Worm (Caenorhabditis elegans) whole organism, L1 larva: ENCODE measurements around the gene clr-1.

Experiments
- C34B4.2 ChIP-seq: sonication (generic microtip); optimal IDR thresholded peaks from 2 replicates; lab custom pipeline; 2017; ENCODE audit warnings: mild to moderate bottlenecking, missing genetic modification characterization, missing compliant biosample characterization
- blmp-1 ChIP-seq: fragments of 150-350 bp; optimal IDR thresholded peaks from 2 replicates; lab custom pipeline; 2014; ENCODE audit warnings: missing biosample characterization, missing genetic modification characterization
- ceh-8 ChIP-seq: fragments of 200-800 bp; sonication (Bioruptor generic); optimal IDR thresholded peaks from 2 replicates; lab custom pipeline; 2018; ENCODE audit warnings: mild to moderate bottlenecking, missing genetic modification characterization, moderate library complexity, missing compliant biosample characterization
- ceh-88 ChIP-seq: fragments of 200-800 bp; sonication (Bioruptor generic); IDR thresholded peaks from 2 replicates; pipeline ENCODE4 v1.3.6; 2022; ENCODE audit warnings: missing genetic modification characterization, missing compliant biosample characterization
- ceh-90 ChIP-seq: sonication (generic microtip); optimal IDR thresholded peaks from 2 replicates; lab custom pipeline; 2016; ENCODE audit warnings: missing genetic modification characterization, missing compliant biosample characterization
- ces-1 ChIP-seq: fragments of 150-350 bp; optimal IDR thresholded peaks from 2 replicates; lab custom pipeline; 2014; ENCODE audit warnings: missing biosample characterization, missing genetic modification reagents, missing genetic modification characterization
- dsc-1 ChIP-seq: sonication (generic microtip); optimal IDR thresholded peaks from 2 replicates; lab custom pipeline; 2016; ENCODE audit warnings: mild to moderate bottlenecking, missing genetic modification characterization, missing compliant biosample characterization
- efl-1 ChIP-seq, 4 experiments: fragments of 150-350 bp; optimal IDR thresholded peaks in 3 of 4; peaks in 1 of 4; 1 replicate in 1 of 4; 2 replicates in 3 of 4; lab custom pipeline; 2014; ENCODE audit warnings: missing biosample characterization in 2 of 4, missing genetic modification characterization in 2 of 4, missing genetic modification reagents in 2 of 4
- efl-3 ChIP-seq: fragments of 200-800 bp; sonication (Bioruptor generic); optimal IDR thresholded peaks from 2 replicates; lab custom pipeline; 2018; ENCODE audit warnings: mild to moderate bottlenecking, missing genetic modification characterization, missing compliant biosample characterization
- egl-27 ChIP-seq, 2 experiments: fragments of 150-350 bp in 1 of 2; sonication (generic microtip); optimal IDR thresholded peaks; 3 replicates each; lab custom pipeline; 2017 to 2018; ENCODE audit warnings: missing biosample characterization in 2 of 2, missing genetic modification characterization in 2 of 2, missing genetic modification reagents in 2 of 2
- elt-2 ChIP-seq: sonication (generic microtip); optimal IDR thresholded peaks from 2 replicates; lab custom pipeline; 2016; ENCODE audit warnings: missing genetic modification characterization, mild to moderate bottlenecking, inconsistent platforms, missing compliant biosample characterization, missing genetic modification reagents
- ets-5 ChIP-seq: fragments of 200-800 bp; sonication (Bioruptor generic); IDR thresholded peaks from 2 replicates; pipeline ENCODE4 v1.3.6; 2022; ENCODE audit warnings: missing genetic modification characterization, missing compliant biosample characterization
- fkh-4 ChIP-seq: sonication (generic microtip); optimal IDR thresholded peaks from 2 replicates; lab custom pipeline; 2016; ENCODE audit warnings: missing compliant biosample characterization, missing genetic modification characterization, borderline replicate concordance
- grh-1 ChIP-seq: fragments of 200-800 bp; sonication (Bioruptor generic); IDR thresholded peaks from 2 replicates; pipeline ENCODE4 v1.3.6; 2022; ENCODE audit warnings: missing genetic modification reagents, missing genetic modification characterization, missing compliant biosample characterization
- hlh-17 ChIP-seq: fragments of 200-800 bp; sonication (Bioruptor generic); optimal IDR thresholded peaks from 2 replicates; lab custom pipeline; 2018; ENCODE audit warnings: missing genetic modification characterization, mild to moderate bottlenecking, missing compliant biosample characterization, moderate library complexity, borderline replicate concordance
- hlh-4 ChIP-seq: sonication (generic microtip); optimal IDR thresholded peaks from 2 replicates; lab custom pipeline; 2016; ENCODE audit warnings: mild to moderate bottlenecking, missing genetic modification characterization, missing compliant biosample characterization
- lin-13 ChIP-seq: fragments of 150-350 bp; optimal IDR thresholded peaks from 2 replicates; lab custom pipeline; 2014; ENCODE audit warnings: missing biosample characterization, missing genetic modification reagents, missing genetic modification characterization
- lin-14 ChIP-seq: fragments of 200-800 bp; sonication (Bioruptor generic); optimal IDR thresholded peaks from 2 replicates; lab custom pipeline; 2018; ENCODE audit warnings: mild to moderate bottlenecking, missing genetic modification characterization, moderate library complexity, missing compliant biosample characterization
- lin-15B ChIP-seq: fragments of 150-350 bp; sonication (generic microtip); optimal IDR thresholded peaks from 3 replicates; lab custom pipeline; 2014; ENCODE audit warnings: missing biosample characterization, missing genetic modification characterization
- lin-35 ChIP-seq, 2 experiments: fragments of 150-350 bp; optimal IDR thresholded peaks; 2 replicates each; lab custom pipeline; 2014; ENCODE audit warnings: missing biosample characterization in 2 of 2, missing genetic modification characterization in 2 of 2, missing genetic modification reagents in 2 of 2
- lir-3 ChIP-seq: sonication (generic microtip); optimal IDR thresholded peaks from 2 replicates; lab custom pipeline; 2016; ENCODE audit warnings: mild to moderate bottlenecking, missing genetic modification characterization, moderate library complexity, missing compliant biosample characterization; ENCODE audit not compliant: poor library complexity
- lsy-2 ChIP-seq, 2 experiments: fragments of 150-350 bp; optimal IDR thresholded peaks; 2 replicates each; lab custom pipeline; 2014; ENCODE audit warnings: missing biosample characterization in 2 of 2, missing genetic modification characterization in 2 of 2
- mdl-1 ChIP-seq, 2 experiments: fragments of 150-350 bp; optimal IDR thresholded peaks; 2 replicates each; lab custom pipeline; 2014 to 2017; ENCODE audit warnings: missing biosample characterization in 2 of 2, missing genetic modification characterization in 2 of 2, inconsistent platforms in 1 of 2
- mef-2 ChIP-seq: fragments of 150-350 bp; optimal IDR thresholded peaks from 2 replicates; lab custom pipeline; 2014; ENCODE audit warnings: missing biosample characterization, missing genetic modification characterization
- nhr-12 ChIP-seq: sonication (generic microtip); optimal IDR thresholded peaks from 2 replicates; lab custom pipeline; 2017; ENCODE audit warnings: missing biosample characterization, missing genetic modification characterization
- nhr-19 ChIP-seq: fragments of 200-800 bp; sonication (Bioruptor generic); conservative IDR thresholded peaks from 2 replicates; pipeline ENCODE4 v1.3.6; 2022; ENCODE audit warnings: missing genetic modification characterization, missing compliant biosample characterization
- nhr-237 ChIP-seq: fragments of 150-350 bp; optimal IDR thresholded peaks from 2 replicates; lab custom pipeline; 2014; ENCODE audit warnings: missing biosample characterization, missing genetic modification characterization
- nhr-28 ChIP-seq: fragments of 150-350 bp; optimal IDR thresholded peaks from 2 replicates; lab custom pipeline; 2014; ENCODE audit warnings: missing biosample characterization, missing genetic modification characterization
- nhr-47 ChIP-seq: sonication (generic microtip); optimal IDR thresholded peaks from 2 replicates; lab custom pipeline; 2016; ENCODE audit warnings: mild to moderate bottlenecking, missing genetic modification characterization, moderate library complexity, missing compliant biosample characterization
- nhr-76 ChIP-seq: sonication (generic microtip); optimal IDR thresholded peaks from 2 replicates; lab custom pipeline; 2017; ENCODE audit warnings: missing biosample characterization, missing genetic modification characterization
- nhr-77 ChIP-seq: fragments of 150-350 bp; optimal IDR thresholded peaks from 2 replicates; lab custom pipeline; 2014; ENCODE audit warnings: missing biosample characterization, missing genetic modification characterization
- nhr-84 ChIP-seq: sonication (generic microtip); optimal IDR thresholded peaks from 2 replicates; lab custom pipeline; 2017; ENCODE audit warnings: missing biosample characterization, missing genetic modification characterization
- nhr-85 ChIP-seq: sonication (generic microtip); peaks from one replicate; lab custom pipeline; 2016; ENCODE audit warnings: missing genetic modification characterization, inconsistent platforms, missing compliant biosample characterization
- pax-3 ChIP-seq: fragments of 200-800 bp; sonication (Bioruptor generic); optimal IDR thresholded peaks from 2 replicates; lab custom pipeline; 2018; ENCODE audit warnings: mild to moderate bottlenecking, missing genetic modification characterization, moderate library complexity, missing compliant biosample characterization
- pqm-1 ChIP-seq: sonication (generic microtip); optimal IDR thresholded peaks from 3 replicates; lab custom pipeline; 2017; ENCODE audit warnings: missing biosample characterization, missing genetic modification characterization
- rnt-1 ChIP-seq: sonication (generic microtip); optimal IDR thresholded peaks from 2 replicates; lab custom pipeline; 2016; ENCODE audit warnings: mild to moderate bottlenecking, missing genetic modification characterization, moderate library complexity, missing compliant biosample characterization
- skn-1 ChIP-seq: fragments of 150-350 bp; optimal IDR thresholded peaks from 2 replicates; lab custom pipeline; 2014; ENCODE audit warnings: missing biosample characterization, missing genetic modification characterization
- snu-23 ChIP-seq: sonication (generic microtip); optimal IDR thresholded peaks from 2 replicates; lab custom pipeline; 2016; ENCODE audit warnings: missing genetic modification characterization, missing compliant biosample characterization
- sox-4 ChIP-seq: sonication (generic microtip); optimal IDR thresholded peaks from 2 replicates; lab custom pipeline; 2016; ENCODE audit warnings: missing genetic modification characterization, missing compliant biosample characterization
- tbx-2 ChIP-seq: sonication (generic microtip); optimal IDR thresholded peaks from 2 replicates; lab custom pipeline; 2016; ENCODE audit warnings: missing genetic modification characterization, missing compliant biosample characterization
- tlp-1 ChIP-seq: fragments of 150-350 bp; optimal IDR thresholded peaks from 2 replicates; lab custom pipeline; 2014; ENCODE audit warnings: missing biosample characterization, missing genetic modification characterization
- unc-130 ChIP-seq: fragments of 150-350 bp; optimal IDR thresholded peaks from 2 replicates; lab custom pipeline; 2017; ENCODE audit warnings: missing biosample characterization, missing genetic modification characterization, inconsistent platforms
- unc-30 ChIP-seq: sonication (generic microtip); optimal IDR thresholded peaks from 2 replicates; lab custom pipeline; 2017; ENCODE audit warnings: missing biosample characterization, missing genetic modification characterization
- unc-62 ChIP-seq: fragments of 150-350 bp; optimal IDR thresholded peaks from 2 replicates; lab custom pipeline; 2014; ENCODE audit warnings: missing biosample characterization, missing genetic modification reagents, missing genetic modification characterization
- unc-86 ChIP-seq: sonication (generic microtip); optimal IDR thresholded peaks from 2 replicates; lab custom pipeline; 2016; ENCODE audit warnings: missing genetic modification characterization, missing compliant biosample characterization
- unc-98 ChIP-seq: fragments of 200-800 bp; sonication (Bioruptor generic); IDR thresholded peaks from 2 replicates; pipeline ENCODE4 v1.3.6; 2022; ENCODE audit warnings: missing genetic modification characterization, missing compliant biosample characterization
- xbp-1 ChIP-seq: sonication (generic microtip); optimal IDR thresholded peaks from 2 replicates; lab custom pipeline; 2016; ENCODE audit warnings: missing genetic modification characterization, missing compliant biosample characterization
- ztf-4 ChIP-seq: fragments of 150-350 bp; optimal IDR thresholded peaks from 2 replicates; lab custom pipeline; 2014; ENCODE audit warnings: missing biosample characterization, missing genetic modification characterization

The clr-1 gene

ce11 chrII:5463692-5464300, 2.4 kb upstream of the clr-1 start (continued):
- no peak for TF ChIP-seq skn-1 (tag; lab: Kevin White, UChicago)
- TF ChIP-seq unc-62 = no peak
- peak; percentile 65 for TF ChIP-seq lin-14 (GFP tag; lab: Kevin White, UChicago)
- TF ChIP-seq snu-23 (GFP tag; lab: Kevin White, UChicago) = no peak
- TF ChIP-seq rnt-1 (tag; lab: Kevin White, UChicago) = peak; percentile 6
- no peak for TF ChIP-seq tlp-1 (tag; lab: Kevin White, UChicago)
- peak; percentile 70 for TF ChIP-seq blmp-1
- no peak for TF ChIP-seq nhr-84 (tag; lab: Kevin White, UChicago)
- TF ChIP-seq lsy-2 (tag; optimal IDR thresholded peaks at IDR 0.05; lab: Kevin White, UChicago) = peak; percentile 4 to 9
- no peak for TF ChIP-seq unc-98 (GFP tag; lab: Robert Waterston, UW)
- no peak for TF ChIP-seq ets-5 (GFP tag; lab: Robert Waterston, UW)
- TF ChIP-seq unc-130 = peak; percentile 26
- no peak for TF ChIP-seq nhr-47 (tag; lab: Kevin White, UChicago)
- TF ChIP-seq ztf-4 = no peak
- no peak for TF ChIP-seq ceh-90 (tag; lab: Kevin White, UChicago)
- TF ChIP-seq, all 84 proteins: peak for 9

- no peak for TF ChIP-seq pqm-1 (tag; lab: Kevin White, UChicago)
- peak; percentile 79 for TF ChIP-seq rnt-1 (tag; lab: Kevin White, UChicago)
- no peak for TF ChIP-seq ces-1
- peak; percentile 78 for TF ChIP-seq nhr-19 (GFP tag; lab: Robert Waterston, UW)
- peak; percentile 37 for TF ChIP-seq nhr-77 (tag; lab: Kevin White, UChicago)
- TF ChIP-seq hlh-17 = no peak
- peak; percentile 97 to 98 for TF ChIP-seq lin-35 (GFP tag; optimal IDR thresholded peaks at IDR 0.05; lab: Kevin White, UChicago)
- TF ChIP-seq nhr-47 (tag; lab: Kevin White, UChicago) = peak; percentile 81
- peak; percentile 54 for TF ChIP-seq grh-1 (GFP tag; lab: Robert Waterston, UW)
- TF ChIP-seq ceh-88 (GFP tag; lab: Robert Waterston, UW) = no peak
- no peak for TF ChIP-seq pax-3 (tag; lab: Kevin White, UChicago)
- TF ChIP-seq nhr-12 (tag; lab: Kevin White, UChicago) = no peak
- peak; percentile 94 to 98 for TF ChIP-seq efl-1 (optimal IDR thresholded peaks at IDR 0.05; lab: Kevin White, UChicago)
- TF ChIP-seq efl-1 (GFP tag; optimal IDR thresholded peaks at IDR 0.05 in 1 of 2; lab: Kevin White, UChicago) = peak; percentile 99 to 100
- TF ChIP-seq tbx-2 (tag; lab: Kevin White, UChicago) = peak; percentile 79
- TF ChIP-seq nhr-84 (tag; lab: Kevin White, UChicago) = no peak
- peak; percentile 67 for TF ChIP-seq xbp-1 (tag; lab: Kevin White, UChicago)
- no peak for TF ChIP-seq nhr-28 (tag; lab: Kevin White, UChicago)
- no peak for TF ChIP-seq mef-2 (tag; lab: Kevin White, UChicago)
- no peak for TF ChIP-seq nhr-76 (tag; lab: Kevin White, UChicago)
- TF ChIP-seq fkh-4 (tag; lab: Kevin White, UChicago) = no peak
- TF ChIP-seq unc-98 (GFP tag; lab: Robert Waterston, UW) = no peak
- TF ChIP-seq snu-23 (GFP tag; lab: Kevin White, UChicago) = peak; percentile 80
- no peak for TF ChIP-seq egl-27 (tag; optimal IDR thresholded peaks at IDR 0.05; lab: Kevin White, UChicago)
- TF ChIP-seq elt-2 (tag; lab: Kevin White, UChicago) = peak; percentile 61
- peak; percentile 58 for TF ChIP-seq unc-130
- no peak for TF ChIP-seq C34B4.2 (tag; lab: Kevin White, UChicago)
- peak; percentile 41 for TF ChIP-seq lir-3 (tag; lab: Kevin White, UChicago)
- TF ChIP-seq hlh-4 (tag; lab: Kevin White, UChicago) = no peak
- peak; percentile 59 for TF ChIP-seq blmp-1
- no peak for TF ChIP-seq sox-4 (tag; lab: Kevin White, UChicago)
- peak; percentile 59 for TF ChIP-seq dsc-1 (tag; lab: Kevin White, UChicago)
- TF ChIP-seq lsy-2 (tag; optimal IDR thresholded peaks at IDR 0.05; lab: Kevin White, UChicago) = peak; percentile 82 to 83
- TF ChIP-seq nhr-237 (tag; lab: Kevin White, UChicago) = no peak
- TF ChIP-seq unc-86 (tag; lab: Kevin White, UChicago) = peak; percentile 58
- TF ChIP-seq ztf-4 = no peak
- TF ChIP-seq lin-15B (tag; lab: Kevin White, UChicago) = peak; percentile 31
- no peak for TF ChIP-seq ets-5 (GFP tag; lab: Robert Waterston, UW)
- no peak for TF ChIP-seq unc-30
- TF ChIP-seq efl-3 (GFP tag; lab: Kevin White, UChicago) = no peak
- TF ChIP-seq nhr-85 = peak; percentile 87
- peak in 1 of 2 experiments; percentile 28 for TF ChIP-seq mdl-1 (tag; optimal IDR thresholded peaks at IDR 0.05; lab: Kevin White, UChicago)
- TF ChIP-seq ceh-8 (GFP tag; lab: Kevin White, UChicago) = peak; percentile 6
- peak; percentile 32 for TF ChIP-seq lin-13
Measured at ce11 chrII:5473946-5474423, 7.8 kb downstream of the clr-1 start, which contains the start of gene mrps-16. Gene mrps-16 (plus strand): TSS chrII:5474373.
